Worm (Caenorhabditis elegans): Measurements from ENCODE around the gene srsx-11.

srsx-11 gene

ce11 chrV:4979060-4979459 is at the start of gene srsx-11:
TSS of gene srsx-11 (minus strand) at chrV:4979160.
- TF ChIP-seq tab-1 (GFP tag; IDR thresholded peaks at IDR 0.05) (no peak), ref-1 (GFP tag; conservative IDR thresholded peaks at IDR 0.05) (no peak), med-1 (GFP tag; optimal IDR thresholded peaks at IDR 0.05; ENCODE audit: insufficient read depth) (no peak), ztf-29 (GFP tag; IDR thresholded peaks at IDR 0.05) (no peak)

ce11 chrV:5027640-5028039 is 48.7 kb upstream of the srsx-11 start, which contains the start of gene cpt-4:
TSS of gene cpt-4 (minus strand) at chrV:5027723.
- no peak for TF ChIP-seq flt-1 (GFP tag; IDR thresholded peaks at IDR 0.05)

ce11 chrV:5026438-5026837 is 47.5 kb upstream of the srsx-11 start:
- TF ChIP-seq tab-1 (GFP tag; IDR thresholded peaks at IDR 0.05) (no peak), ztf-23 (GFP tag; IDR thresholded peaks at IDR 0.05) (no peak), flt-1 (GFP tag; IDR thresholded peaks at IDR 0.05) (no peak), ref-1 (GFP tag; conservative IDR thresholded peaks at IDR 0.05) (no peak), T22C8.4 (GFP tag; IDR thresholded peaks at IDR 0.05) (no peak), klf-2 (GFP tag; conservative IDR thresholded peaks at IDR 0.05) (no peak), med-1 (GFP tag; optimal IDR thresholded peaks at IDR 0.05; ENCODE audit: insufficient read depth) (no peak), cog-1 (tag; optimal IDR thresholded peaks at IDR 0.05) (no peak)

ce11 chrV:5023355-5023754 is 44.4 kb upstream of the srsx-11 start:
- no peak for TF ChIP-seq T22C8.4 (GFP tag; IDR thresholded peaks at IDR 0.05)
- no peak for TF ChIP-seq tab-1 (GFP tag; IDR thresholded peaks at IDR 0.05)
- TF ChIP-seq klf-2 (GFP tag; conservative IDR thresholded peaks at IDR 0.05) = no peak
- no peak for TF ChIP-seq med-1 (GFP tag; optimal IDR thresholded peaks at IDR 0.05; ENCODE audit: insufficient read depth)
- TF ChIP-seq ref-1 (GFP tag; conservative IDR thresholded peaks at IDR 0.05) = no peak
- TF ChIP-seq cog-1 (tag; optimal IDR thresholded peaks at IDR 0.05) = no peak

ce11 chrV:5018810-5019274 is 39.9 kb upstream of the srsx-11 start, which contains the start of gene srr-4:
TSS of gene srr-4 (plus strand) at chrV:5019224.
- TF ChIP-seq med-1 (GFP tag; optimal IDR thresholded peaks at IDR 0.05; ENCODE audit: insufficient read depth) = no peak
- TF ChIP-seq T22C8.4 (GFP tag; IDR thresholded peaks at IDR 0.05) = no peak
- TF ChIP-seq cog-1 (tag; optimal IDR thresholded peaks at IDR 0.05) = no peak
- no peak for TF ChIP-seq ztf-23 (GFP tag; IDR thresholded peaks at IDR 0.05)
- TF ChIP-seq flt-1 (GFP tag; IDR thresholded peaks at IDR 0.05) = no peak
- TF ChIP-seq tab-1 (GFP tag; IDR thresholded peaks at IDR 0.05) = no peak
- TF ChIP-seq ref-1 (GFP tag; conservative IDR thresholded peaks at IDR 0.05) = no peak
- TF ChIP-seq klf-2 (GFP tag; conservative IDR thresholded peaks at IDR 0.05) = no peak
- no peak for TF ChIP-seq ztf-29 (GFP tag; IDR thresholded peaks at IDR 0.05)

- TF ChIP-seq ztf-23 (GFP tag; IDR thresholded peaks at IDR 0.05) = no peak
- no peak for TF ChIP-seq klf-2 (GFP tag; conservative IDR thresholded peaks at IDR 0.05)
- TF ChIP-seq flt-1 (GFP tag; IDR thresholded peaks at IDR 0.05) = no peak
- no peak for TF ChIP-seq ztf-29 (GFP tag; IDR thresholded peaks at IDR 0.05)
- TF ChIP-seq T22C8.4 (GFP tag; IDR thresholded peaks at IDR 0.05) = no peak
- no peak for TF ChIP-seq med-1 (GFP tag; optimal IDR thresholded peaks at IDR 0.05; ENCODE audit: insufficient read depth)
- no peak for TF ChIP-seq cog-1 (tag; optimal IDR thresholded peaks at IDR 0.05)
- TF ChIP-seq ref-1 (GFP tag; conservative IDR thresholded peaks at IDR 0.05) = no peak
- no peak for TF ChIP-seq tab-1 (GFP tag; IDR thresholded peaks at IDR 0.05)
Observed at ce11 chrV:5018067-5018466, 39.1 kb upstream of the srsx-11 start.

ce11 chrV:5016728-5017127 is 37.8 kb upstream of the srsx-11 start:
- no peak for TF ChIP-seq ref-1 (GFP tag; conservative IDR thresholded peaks at IDR 0.05)
- TF ChIP-seq ztf-29 (GFP tag; IDR thresholded peaks at IDR 0.05) = 0 out of 2 replicates have a peak, but pooled peaks have one; percentile 10

ce11 chrV:5012193-5012853 is 33.4 kb upstream of the srsx-11 start, which contains the start of gene srr-6:
TSS of gene srr-6 (plus strand) at chrV:5012803.
- TF ChIP-seq cog-1 (tag; optimal IDR thresholded peaks at IDR 0.05) (no peak), T22C8.4 (GFP tag; IDR thresholded peaks at IDR 0.05) (no peak), flt-1 (GFP tag; IDR thresholded peaks at IDR 0.05) (no peak), ref-1 (GFP tag; conservative IDR thresholded peaks at IDR 0.05) (no peak), ztf-23 (GFP tag; IDR thresholded peaks at IDR 0.05) (no peak), klf-2 (GFP tag; conservative IDR thresholded peaks at IDR 0.05) (no peak), med-1 (GFP tag; optimal IDR thresholded peaks at IDR 0.05; ENCODE audit: insufficient read depth) (no peak), tab-1 (GFP tag; IDR thresholded peaks at IDR 0.05) (no peak), ztf-29 (GFP tag; IDR thresholded peaks at IDR 0.05) (no peak)

ce11 chrV:5001386-5001785 is 22.4 kb upstream of the srsx-11 start, which contains the start of gene srr-8:
TSS of gene srr-8 (plus strand) at chrV:5001686.
- TF ChIP-seq ztf-23 (GFP tag; IDR thresholded peaks at IDR 0.05) (no peak), T22C8.4 (GFP tag; IDR thresholded peaks at IDR 0.05) (no peak), cog-1 (tag; optimal IDR thresholded peaks at IDR 0.05) (no peak), med-1 (GFP tag; optimal IDR thresholded peaks at IDR 0.05; ENCODE audit: insufficient read depth) (no peak), ref-1 (GFP tag; conservative IDR thresholded peaks at IDR 0.05) (no peak), ztf-29 (GFP tag; IDR thresholded peaks at IDR 0.05) (no peak), flt-1 (GFP tag; IDR thresholded peaks at IDR 0.05) (no peak)

ce11 chrV:5000406-5000805 is 21.4 kb upstream of the srsx-11 start, which contains the start of gene ugt-7:
TSS of gene ugt-7 (minus strand) at chrV:5000566.
- TF ChIP-seq med-1 (GFP tag; optimal IDR thresholded peaks at IDR 0.05; ENCODE audit: insufficient read depth) (no peak), cog-1 (tag; optimal IDR thresholded peaks at IDR 0.05) (no peak), ref-1 (GFP tag; conservative IDR thresholded peaks at IDR 0.05) (no peak), tab-1 (GFP tag; IDR thresholded peaks at IDR 0.05) (no peak), flt-1 (GFP tag; IDR thresholded peaks at IDR 0.05) (no peak), ztf-23 (GFP tag; IDR thresholded peaks at IDR 0.05) (no peak), T22C8.4 (GFP tag; IDR thresholded peaks at IDR 0.05) (no peak), klf-2 (GFP tag; conservative IDR thresholded peaks at IDR 0.05) (no peak), ztf-29 (GFP tag; IDR thresholded peaks at IDR 0.05) (no peak)
